Fruit fly (Drosophila melanogaster) whole organism, embryonic: ENCODE results near the gene CG15922.

ENCODE experiments used
- CG14710 ChIP-seq: fragments of 200-800 bp; sonication (Bioruptor generic); optimal IDR thresholded peaks from 3 replicates; lab custom pipeline; 2019; ENCODE audit warnings: missing biosample characterization, mild to moderate bottlenecking, missing genetic modification characterization, moderate library complexity
- CG1529 ChIP-seq: fragments of 200-800 bp; sonication (Bioruptor generic); optimal IDR thresholded peaks from 3 replicates; lab custom pipeline; 2018; ENCODE audit warnings: missing biosample characterization, missing genetic modification characterization
- CG15479 ChIP-seq: fragments of 200-800 bp; sonication (Bioruptor generic); optimal IDR thresholded peaks from 3 replicates; lab custom pipeline; 2019; ENCODE audit warnings: missing biosample characterization, mild to moderate bottlenecking, missing genetic modification characterization, moderate library complexity
- CG3065 ChIP-seq: fragments of 200-800 bp; sonication (Bioruptor generic); optimal IDR thresholded peaks from 2 replicates; lab custom pipeline; 2016; ENCODE audit warnings: missing biosample characterization, missing genetic modification characterization
- CG9437 ChIP-seq: fragments of 200-800 bp; sonication (Bioruptor generic); optimal IDR thresholded peaks from 2 replicates; lab custom pipeline; 2018; ENCODE audit warnings: missing biosample characterization, mild to moderate bottlenecking, missing genetic modification characterization
- Fer2 ChIP-seq: fragments of 200-800 bp; sonication (Bioruptor generic); optimal IDR thresholded peaks from 2 replicates; lab custom pipeline; 2018; ENCODE audit warnings: missing biosample characterization, mild to moderate bottlenecking, missing genetic modification characterization, moderate library complexity
- Opbp ChIP-seq: fragments of 200-800 bp; sonication (Bioruptor generic); IDR thresholded peaks from 3 replicates; pipeline ENCODE4 v1.3.6; 2022; ENCODE audit warnings: missing biosample characterization, missing genetic modification characterization; ENCODE audit not compliant: partially characterized antibody
- Pdp1 ChIP-seq, 2 experiments: fragments of 200-800 bp; sonication (Bioruptor generic); optimal IDR thresholded peaks; 3 replicates each; lab custom pipeline; 2016; ENCODE audit warnings: missing biosample characterization in 2 of 2, missing genetic modification characterization in 2 of 2, mild to moderate bottlenecking in 1 of 2, moderate library complexity in 1 of 2
- caup ChIP-seq: fragments of 200-800 bp; sonication (Bioruptor generic); optimal IDR thresholded peaks from 3 replicates; lab custom pipeline; 2017; ENCODE audit warnings: missing biosample characterization, mild to moderate bottlenecking, missing genetic modification characterization, moderate library complexity; ENCODE audit not compliant: severe bottlenecking
- dpn ChIP-seq, 2 experiments: fragments of 200-800 bp; sonication (Bioruptor generic); optimal IDR thresholded peaks; 3 replicates each; lab custom pipeline; 2016; ENCODE audit warnings: missing biosample characterization in 2 of 2, missing genetic modification characterization in 2 of 2
- psq ChIP-seq: fragments of 200-800 bp; sonication (Bioruptor generic); optimal IDR thresholded peaks from 2 replicates; lab custom pipeline; 2017; ENCODE audit warnings: missing biosample characterization, missing genetic modification characterization
- wor ChIP-seq: fragments of 200-800 bp; sonication (Bioruptor generic); IDR thresholded peaks from 2 replicates; pipeline ENCODE4 v1.3.6; 2022; ENCODE audit warnings: missing biosample characterization, missing genetic modification characterization

dm6 chr3R:20543719-20544118, 16.4 kb downstream of the CG15922 start:
- TF ChIP-seq psq (GFP tag; lab: Kevin White, UChicago) (no peak), CG9437 (GFP tag; lab: Kevin White, UChicago) (no peak), wor (GFP tag; lab: Robert Waterston, UW) (no peak), dpn (GFP tag; optimal IDR thresholded peaks at IDR 0.05; lab: Kevin White, UChicago) (no peak), CG15479 (no peak), Fer2 (tag; lab: Kevin White, UChicago) (no peak), caup (GFP tag; lab: Kevin White, UChicago) (no peak), Opbp (no peak), CG1529 (GFP tag; lab: Kevin White, UChicago) (no peak), Pdp1 (GFP tag; optimal IDR thresholded peaks at IDR 0.05; lab: Kevin White, UChicago) (no peak), CG3065 (GFP tag; lab: Kevin White, UChicago) (no peak), CG14710 (no peak)
